Fruit fly (Drosophila melanogaster): ENCODE results near the gene Pex1.

dm6 chr3L:14122048-14122447 is 50.4 kb downstream of the Pex1 start:
- TF ChIP-seq psq (optimal IDR thresholded peaks at IDR 0.05) (no peak), pan (optimal IDR thresholded peaks at IDR 0.05) (no peak), CG8478 (optimal IDR thresholded peaks at IDR 0.05) (no peak)
